Fruit fly (Drosophila melanogaster): Measurements from ENCODE around the gene CG31441.

The CG31441 gene

DNA sequence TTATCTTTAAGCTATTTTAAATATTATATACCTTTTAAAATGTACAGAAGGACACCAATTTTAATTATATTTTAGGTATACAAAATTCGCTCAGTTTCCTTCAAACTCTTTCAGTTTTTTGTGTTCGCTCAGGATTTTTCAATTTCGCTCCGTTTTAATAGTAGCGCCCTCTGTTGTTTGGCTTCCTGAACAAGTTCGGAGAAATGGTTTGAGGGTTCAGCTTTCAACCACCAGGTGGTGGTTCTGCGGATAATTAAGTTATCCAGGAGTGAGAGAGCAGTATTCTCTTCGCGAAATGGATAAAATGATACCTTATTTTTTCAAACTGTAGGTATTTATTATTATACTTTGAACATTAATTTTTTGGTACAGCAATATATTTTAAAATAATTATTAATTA lies 32.9 kb downstream of the CG31441 start (continued):
- TF ChIP-seq ftz-f1 (GFP tag; optimal IDR thresholded peaks at IDR 0.05) = no peak
- TF ChIP-seq Asciz (GFP tag; optimal IDR thresholded peaks at IDR 0.05) = peak; percentile 77
- TF ChIP-seq ab (GFP tag; optimal IDR thresholded peaks at IDR 0.05) = no peak
- peak; percentile 82 for TF ChIP-seq az2 (GFP tag; optimal IDR thresholded peaks at IDR 0.05)
- TF ChIP-seq CG6654 (GFP tag; optimal IDR thresholded peaks at IDR 0.05) = peak; percentile 71
- peak; percentile 52 for TF ChIP-seq scrt (GFP tag; optimal IDR thresholded peaks at IDR 0.05)
- TF ChIP-seq MTF-1 (GFP tag; optimal IDR thresholded peaks at IDR 0.05; ENCODE audit: borderline replicate concordance) = peak; percentile 88
- no peak for TF ChIP-seq fru (optimal IDR thresholded peaks at IDR 0.05)
- peak; percentile 54 for TF ChIP-seq Hand (GFP tag; optimal IDR thresholded peaks at IDR 0.05)
- TF ChIP-seq gem (tag; optimal IDR thresholded peaks at IDR 0.05) = no peak
- TF ChIP-seq nmo (GFP tag; optimal IDR thresholded peaks at IDR 0.05) = peak; percentile 58
- peak; percentile 47 for TF ChIP-seq lilli (GFP tag; optimal IDR thresholded peaks at IDR 0.05)
- TF ChIP-seq twi (tag; optimal IDR thresholded peaks at IDR 0.05) = no peak
- no peak; the same call in 1 of the 2 replicates for TF ChIP-seq CG11247 (GFP tag; IDR thresholded peaks at IDR 0.05)
- TF ChIP-seq Dp (GFP tag; optimal IDR thresholded peaks at IDR 0.05) = no peak
- peak; percentile 94 for TF ChIP-seq CTCF (GFP tag; optimal IDR thresholded peaks at IDR 0.05)
- TF ChIP-seq CG11456 (GFP tag; IDR thresholded peaks at IDR 0.05) = 0 out of 3 replicates have a peak, but pooled peaks have one; percentile 27
- TF ChIP-seq chn (GFP tag; optimal IDR thresholded peaks at IDR 0.05) = peak; percentile 73
- TF ChIP-seq bab2 (GFP tag; optimal IDR thresholded peaks at IDR 0.05) = no peak
- no peak for TF ChIP-seq CG7357 (GFP tag; IDR thresholded peaks at IDR 0.05)
- peak; percentile 67 for TF ChIP-seq eyg (GFP tag; optimal IDR thresholded peaks at IDR 0.05)
- TF ChIP-seq Eip74EF (GFP tag; optimal IDR thresholded peaks at IDR 0.05) = no peak
- peak; percentile 54 for TF ChIP-seq ems (GFP tag; optimal IDR thresholded peaks at IDR 0.05)
- TF ChIP-seq dm (GFP tag; optimal IDR thresholded peaks at IDR 0.05) = peak; percentile 27
- TF ChIP-seq ssp (GFP tag; IDR thresholded peaks at IDR 0.05) = no peak

dm6 chr3R:11270574-11270973 lies 34.5 kb downstream of the CG31441 start:
- TF ChIP-seq Ets65A (GFP tag) (peak; percentile 66), CG30020 (tag; optimal IDR thresholded peaks at IDR 0.05) (no peak)

DNA sequence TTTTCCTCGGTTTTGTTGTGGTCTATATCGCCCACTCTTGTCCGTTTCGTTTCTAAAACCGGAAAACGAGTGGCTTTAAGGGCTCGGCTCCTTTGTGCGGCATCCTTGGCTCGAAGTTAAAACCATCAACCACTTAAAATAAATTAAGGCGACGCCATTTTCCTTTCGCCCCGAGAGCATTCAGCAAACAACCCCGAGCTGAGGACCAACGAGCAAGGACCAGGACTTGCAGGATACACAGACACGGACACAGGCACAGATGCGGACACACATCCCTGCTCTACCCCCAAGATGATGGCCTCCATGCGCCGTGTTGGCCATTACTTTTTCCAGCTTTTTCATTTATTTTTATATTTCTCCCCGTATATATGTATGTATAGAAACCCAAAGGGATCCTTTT lies 36.6 kb downstream of the CG31441 start:
- TF ChIP-seq CG18764 (GFP tag; optimal IDR thresholded peaks at IDR 0.05) (no peak), cg (GFP tag; optimal IDR thresholded peaks at IDR 0.05) (peak; percentile 12), grau (tag; optimal IDR thresholded peaks at IDR 0.05) (no peak), seq (GFP tag; IDR thresholded peaks at IDR 0.05) (peak; percentile 59; the same call in 1 of the 2 replicates), Nf-YB (GFP tag; optimal IDR thresholded peaks at IDR 0.05) (peak; percentile 90), Nf-YC (tag; optimal IDR thresholded peaks at IDR 0.05) (peak; percentile 84)

DNA sequence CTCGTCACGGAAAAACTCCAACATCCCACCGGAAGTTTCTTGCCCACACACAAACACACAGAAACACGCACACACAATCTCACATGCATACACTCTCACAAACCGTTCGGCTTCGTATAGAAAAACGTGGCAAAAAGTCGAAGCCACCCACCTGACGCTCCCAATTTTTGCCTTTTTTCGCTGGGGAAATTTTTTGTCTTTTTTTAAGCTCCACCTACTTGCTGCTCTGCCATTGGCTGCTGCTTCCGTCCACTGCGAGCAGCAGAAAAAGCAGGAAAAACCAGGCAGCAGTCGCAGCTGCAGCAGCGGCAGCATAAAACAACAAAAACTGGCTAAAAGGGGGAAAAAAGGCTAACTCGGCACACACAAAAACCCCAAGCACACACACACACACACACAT lies 45.8 kb downstream of the CG31441 start:
- no peak for TF ChIP-seq Ada2b (GFP tag; IDR thresholded peaks at IDR 0.05)
- peak; percentile 72 for TF ChIP-seq Nf-YB (GFP tag; optimal IDR thresholded peaks at IDR 0.05)
- TF ChIP-seq ATbp (GFP tag; optimal IDR thresholded peaks at IDR 0.05) = no peak
- no peak for TF ChIP-seq H2.0 (GFP tag; IDR thresholded peaks at IDR 0.05)
- no peak for TF ChIP-seq CG7357 (GFP tag; IDR thresholded peaks at IDR 0.05)
- no peak for TF ChIP-seq CG6654 (GFP tag; optimal IDR thresholded peaks at IDR 0.05)
- TF ChIP-seq Nf-YC (tag; optimal IDR thresholded peaks at IDR 0.05) = peak; percentile 69
- TF ChIP-seq Meics (GFP tag; optimal IDR thresholded peaks at IDR 0.05) = no peak
- no peak for TF ChIP-seq seq (GFP tag; IDR thresholded peaks at IDR 0.05)
- no peak for TF ChIP-seq CG18619 (GFP tag; optimal IDR thresholded peaks at IDR 0.05)
- no peak for TF ChIP-seq zen (tag; optimal IDR thresholded peaks at IDR 0.05)
- no peak for TF ChIP-seq ken (GFP tag; IDR thresholded peaks at IDR 0.05)
- TF ChIP-seq pzg (GFP tag; optimal IDR thresholded peaks at IDR 0.05) = no peak
- no peak for TF ChIP-seq hb (GFP tag; IDR thresholded peaks at IDR 0.05; ENCODE audit: partially characterized antibody)
- TF ChIP-seq caup (GFP tag; optimal IDR thresholded peaks at IDR 0.05; ENCODE audit: severe bottlenecking) = no peak

Measured in whole organism, embryonic.